Fruit fly (Drosophila melanogaster) whole organism, embryonic: ENCODE results near the gene PpD6.

Experiments used
- Aef1 ChIP-seq: fragments of 200-800 bp; sonication (Bioruptor generic); IDR thresholded peaks from 3 replicates; pipeline ENCODE4 v1.3.6; 2022; ENCODE audit warnings: missing biosample characterization, missing genetic modification characterization
- BtbVII ChIP-seq: fragments of 200-800 bp; sonication (Bioruptor generic); optimal IDR thresholded peaks from 3 replicates; lab custom pipeline; 2017; ENCODE audit warnings: missing biosample characterization, mild to moderate bottlenecking, missing genetic modification characterization
- CG12155 ChIP-seq: fragments of 200-800 bp; sonication (Bioruptor generic); optimal IDR thresholded peaks from 3 replicates; lab custom pipeline; 2016; ENCODE audit warnings: missing biosample characterization, missing genetic modification characterization
- CG12219 ChIP-seq: fragments of 200-800 bp; sonication (Bioruptor generic); optimal IDR thresholded peaks from 3 replicates; lab custom pipeline; 2018; ENCODE audit warnings: missing biosample characterization, mild to moderate bottlenecking, missing genetic modification characterization
- CG17328 ChIP-seq: fragments of 200-800 bp; sonication (Bioruptor generic); IDR thresholded peaks from 2 replicates; pipeline ENCODE4 v1.3.6; 2022; ENCODE audit warnings: missing biosample characterization, missing genetic modification characterization
- CG18764 ChIP-seq: fragments of 200-800 bp; sonication (Bioruptor generic); optimal IDR thresholded peaks from 3 replicates; lab custom pipeline; 2016; ENCODE audit warnings: missing biosample characterization, missing genetic modification characterization
- CG3065 ChIP-seq: fragments of 200-800 bp; sonication (Bioruptor generic); optimal IDR thresholded peaks from 2 replicates; lab custom pipeline; 2016; ENCODE audit warnings: missing biosample characterization, missing genetic modification characterization
- CG32532 ChIP-seq: fragments of 200-800 bp; sonication (Bioruptor generic); IDR thresholded peaks from 2 replicates; pipeline ENCODE4 v1.3.6; 2022; ENCODE audit warnings: missing biosample characterization, missing genetic modification characterization
- CG3407 ChIP-seq: fragments of 200-800 bp; sonication (Bioruptor generic); optimal IDR thresholded peaks from 2 replicates; lab custom pipeline; 2018; ENCODE audit warnings: missing biosample characterization, mild to moderate bottlenecking, missing genetic modification characterization
- CG3847 ChIP-seq: fragments of 200-800 bp; sonication (Bioruptor generic); IDR thresholded peaks from 2 replicates; pipeline ENCODE4 v1.3.6; 2022; ENCODE audit warnings: missing biosample characterization, missing genetic modification characterization
- CG4360 ChIP-seq: fragments of 200-800 bp; sonication (Bioruptor generic); IDR thresholded peaks from 2 replicates; pipeline ENCODE4 v1.3.6; 2022; ENCODE audit warnings: missing biosample characterization, missing genetic modification characterization
- CG43689 ChIP-seq: fragments of 200-800 bp; sonication (Bioruptor generic); IDR thresholded peaks from 2 replicates; pipeline ENCODE4 v1.3.6; 2022; ENCODE audit warnings: missing biosample characterization, missing genetic modification characterization
- CG4617 ChIP-seq: fragments of 200-800 bp; sonication (Bioruptor generic); optimal IDR thresholded peaks from 3 replicates; lab custom pipeline; 2016; ENCODE audit warnings: missing biosample characterization, missing genetic modification characterization, borderline replicate concordance
- CG4854 ChIP-seq: fragments of 200-800 bp; sonication (Bioruptor generic); optimal IDR thresholded peaks from 2 replicates; lab custom pipeline; 2016; ENCODE audit warnings: missing biosample characterization, missing genetic modification characterization, inconsistent platforms
- CG7372 ChIP-seq: fragments of 200-800 bp; sonication (Bioruptor generic); IDR thresholded peaks from 2 replicates; pipeline ENCODE4 v1.3.6; 2022; ENCODE audit warnings: missing biosample characterization, missing genetic modification characterization
- CG8765 ChIP-seq: fragments of 200-800 bp; sonication (Bioruptor generic); IDR thresholded peaks from 2 replicates; pipeline ENCODE4 v1.3.6; 2022; ENCODE audit warnings: missing biosample characterization, missing genetic modification characterization
- CG8924 ChIP-seq: fragments of 200-800 bp; optimal IDR thresholded peaks from 3 replicates; lab custom pipeline; 2019; ENCODE audit warnings: missing biosample characterization, mild to moderate bottlenecking, missing genetic modification characterization, moderate library complexity
- CG9215 ChIP-seq: fragments of 200-800 bp; sonication (Bioruptor generic); IDR thresholded peaks from 2 replicates; pipeline ENCODE4 v1.3.6; 2022; ENCODE audit warnings: missing biosample characterization, missing genetic modification characterization
- CkIIα-i1 ChIP-seq: fragments of 200-800 bp; sonication (Bioruptor generic); IDR thresholded peaks from 2 replicates; pipeline ENCODE4 v1.3.6; 2022; ENCODE audit warnings: missing biosample characterization, missing genetic modification characterization
- CrebB ChIP-seq: fragments of 200-800 bp; sonication (Bioruptor generic); optimal IDR thresholded peaks from 3 replicates; lab custom pipeline; 2018; ENCODE audit warnings: missing biosample characterization, mild to moderate bottlenecking, missing genetic modification characterization
- Deaf1 ChIP-seq: fragments of 200-800 bp; optimal IDR thresholded peaks from 3 replicates; lab custom pipeline; 2019; ENCODE audit warnings: missing biosample characterization, mild to moderate bottlenecking, missing genetic modification characterization, moderate library complexity
- Dfd ChIP-seq, 2 experiments: fragments of >200 bp; optimal IDR thresholded peaks; 2 replicates each; lab custom pipeline; 2017; ENCODE audit warnings: missing biosample characterization in 2 of 2, missing genetic modification characterization in 2 of 2
- Dp ChIP-seq: fragments of 200-800 bp; sonication (Bioruptor generic); optimal IDR thresholded peaks from 2 replicates; lab custom pipeline; 2018; ENCODE audit warnings: missing biosample characterization, mild to moderate bottlenecking, missing genetic modification characterization, moderate library complexity
- E2f1 ChIP-seq: fragments of 200-800 bp; sonication (Bioruptor generic); IDR thresholded peaks from 2 replicates; pipeline ENCODE4 v1.3.6; 2022; ENCODE audit warnings: missing biosample characterization, missing genetic modification characterization
- Ets65A ChIP-seq: fragments of 200-800 bp; sonication (Bioruptor generic); peaks from one replicate; lab custom pipeline; 2016; ENCODE audit warnings: missing biosample characterization, missing genetic modification characterization
- HHEX ChIP-seq: fragments of 200-800 bp; sonication (Bioruptor generic); optimal IDR thresholded peaks from 3 replicates; lab custom pipeline; 2017; ENCODE audit warnings: missing biosample characterization, mild to moderate bottlenecking, missing genetic modification characterization, missing genetic modification reagents
- MESR4 ChIP-seq: fragments of 200-800 bp; sonication (Bioruptor generic); optimal IDR thresholded peaks from 2 replicates; lab custom pipeline; 2018; ENCODE audit warnings: missing biosample characterization, mild to moderate bottlenecking, missing genetic modification characterization, moderate library complexity
- Ravus ChIP-seq: fragments of 200-800 bp; sonication (Bioruptor generic); IDR thresholded peaks from 2 replicates; pipeline ENCODE4 v1.3.6; 2022; ENCODE audit warnings: missing biosample characterization, missing genetic modification characterization
- Side ChIP-seq: fragments of 200-800 bp; sonication (Bioruptor generic); optimal IDR thresholded peaks from 2 replicates; lab custom pipeline; 2016; ENCODE audit warnings: missing biosample characterization, missing genetic modification characterization
- ab ChIP-seq: fragments of 200-800 bp; sonication (Bioruptor generic); optimal IDR thresholded peaks from 2 replicates; lab custom pipeline; 2016; ENCODE audit warnings: missing biosample characterization, missing genetic modification characterization
- amos ChIP-seq: fragments of 200-800 bp; sonication (Bioruptor generic); IDR thresholded peaks from 2 replicates; pipeline ENCODE4 v1.3.6; 2022; ENCODE audit warnings: missing biosample characterization, missing genetic modification characterization; ENCODE audit not compliant: partially characterized antibody
- az2 ChIP-seq: fragments of 200-800 bp; sonication (Bioruptor generic); optimal IDR thresholded peaks from 3 replicates; lab custom pipeline; 2016; ENCODE audit warnings: missing biosample characterization, missing genetic modification characterization
- bcd ChIP-seq: fragments of 200-800 bp; sonication (Bioruptor generic); optimal IDR thresholded peaks from 2 replicates; lab custom pipeline; 2017; ENCODE audit warnings: missing biosample characterization, mild to moderate bottlenecking, missing genetic modification characterization
- caup ChIP-seq: fragments of 200-800 bp; sonication (Bioruptor generic); optimal IDR thresholded peaks from 3 replicates; lab custom pipeline; 2017; ENCODE audit warnings: missing biosample characterization, mild to moderate bottlenecking, missing genetic modification characterization, moderate library complexity; ENCODE audit not compliant: severe bottlenecking
- croc ChIP-seq: fragments of 200-800 bp; sonication (Bioruptor generic); conservative IDR thresholded peaks from 3 replicates; pipeline ENCODE4 v1.3.6; 2022; ENCODE audit warnings: missing biosample characterization, missing genetic modification characterization
- crol ChIP-seq: fragments of 200-800 bp; sonication (Bioruptor generic); IDR thresholded peaks from 2 replicates; pipeline ENCODE4 v1.3.6; 2022; ENCODE audit warnings: missing biosample characterization, missing genetic modification characterization
- disco-r ChIP-seq: fragments of 200-800 bp; sonication (Bioruptor generic); optimal IDR thresholded peaks from 2 replicates; lab custom pipeline; 2016; ENCODE audit warnings: missing biosample characterization, missing genetic modification characterization
- eyg ChIP-seq: fragments of 200-800 bp; sonication (Bioruptor generic); optimal IDR thresholded peaks from 3 replicates; lab custom pipeline; 2016; ENCODE audit warnings: missing biosample characterization, missing genetic modification characterization
- gro ChIP-seq: fragments of 200-800 bp; sonication (Bioruptor generic); optimal IDR thresholded peaks from 2 replicates; lab custom pipeline; 2016; ENCODE audit warnings: missing biosample characterization, missing genetic modification characterization
- gt ChIP-seq: fragments of 200-800 bp; sonication (Bioruptor generic); IDR thresholded peaks from 2 replicates; pipeline ENCODE4 v1.3.6; 2022; ENCODE audit warnings: missing biosample characterization, missing genetic modification characterization
- hb ChIP-seq: fragments of 200-800 bp; sonication (Bioruptor generic); IDR thresholded peaks from 3 replicates; pipeline ENCODE4 v1.3.6; 2022; ENCODE audit warnings: missing biosample characterization, missing genetic modification characterization; ENCODE audit not compliant: partially characterized antibody
- lbe ChIP-seq: fragments of 200-800 bp; sonication (Bioruptor generic); optimal IDR thresholded peaks from 2 replicates; lab custom pipeline; 2016; ENCODE audit warnings: missing biosample characterization, mild to moderate bottlenecking, missing genetic modification characterization
- oc ChIP-seq: fragments of 200-800 bp; sonication (Bioruptor generic); optimal IDR thresholded peaks from 2 replicates; lab custom pipeline; 2018; ENCODE audit warnings: missing biosample characterization, mild to moderate bottlenecking, missing genetic modification characterization, moderate library complexity
- otp ChIP-seq: fragments of 200-800 bp; sonication (Bioruptor generic); IDR thresholded peaks from 3 replicates; pipeline ENCODE4, ENCODE4 v1.3.6; 2022; ENCODE audit warnings: missing biosample characterization, missing genetic modification characterization
- pzg ChIP-seq: fragments of 200-800 bp; sonication (Bioruptor generic); optimal IDR thresholded peaks from 3 replicates; lab custom pipeline; 2018; ENCODE audit warnings: missing biosample characterization, mild to moderate bottlenecking, missing genetic modification characterization, moderate library complexity
- rib ChIP-seq: fragments of 200-800 bp; sonication (Bioruptor generic); IDR thresholded peaks from 2 replicates; pipeline ENCODE4 v1.3.6; 2022; ENCODE audit warnings: missing biosample characterization, missing genetic modification characterization
- sd ChIP-seq: fragments of 200-800 bp; sonication (Bioruptor generic); optimal IDR thresholded peaks from 3 replicates; lab custom pipeline; 2018; ENCODE audit warnings: missing biosample characterization, mild to moderate bottlenecking, missing genetic modification characterization, moderate library complexity
- sim ChIP-seq: fragments of 200-800 bp; sonication (Bioruptor generic); IDR thresholded peaks from 2 replicates; pipeline ENCODE4 v1.3.6; 2022; ENCODE audit warnings: missing biosample characterization, missing genetic modification characterization
- ssp ChIP-seq: fragments of 200-800 bp; sonication (Bioruptor generic); IDR thresholded peaks from 2 replicates; pipeline ENCODE4 v1.3.6; 2022; ENCODE audit warnings: missing biosample characterization, missing genetic modification characterization
- tap ChIP-seq: fragments of 200-800 bp; optimal IDR thresholded peaks from 3 replicates; lab custom pipeline; 2019; ENCODE audit warnings: missing biosample characterization, mild to moderate bottlenecking, missing genetic modification characterization, moderate library complexity
- trem ChIP-seq: fragments of 200-800 bp; optimal IDR thresholded peaks from 3 replicates; lab custom pipeline; 2019; ENCODE audit warnings: missing biosample characterization, mild to moderate bottlenecking, missing genetic modification characterization, moderate library complexity
- trh ChIP-seq: fragments of 200-800 bp; sonication (Bioruptor generic); optimal IDR thresholded peaks from 2 replicates; lab custom pipeline; 2016; ENCODE audit warnings: missing biosample characterization, missing genetic modification characterization
- unc-4 ChIP-seq: fragments of 200-800 bp; sonication (Bioruptor generic); IDR thresholded peaks from 2 replicates; pipeline ENCODE4 v1.3.6; 2022; ENCODE audit warnings: missing biosample characterization, missing genetic modification characterization; ENCODE audit not compliant: partially characterized antibody

PpD6 gene

dm6 chr2L:3121745-3122144 lies 12.3 kb downstream of the PpD6 start (continued):
- TF ChIP-seq ssp (GFP tag; lab: Robert Waterston, UW) = no peak
- no peak for TF ChIP-seq rib (GFP tag; lab: Robert Waterston, UW)
- TF ChIP-seq trh = no peak
- no peak for TF ChIP-seq CG7372
- no peak for TF ChIP-seq CkIIα-i1 (GFP tag; lab: Robert Waterston, UW)
- no peak for TF ChIP-seq Dp
- 0 out of 2 replicates have a peak, but pooled peaks have one; percentile 14 for TF ChIP-seq CG4360
- TF ChIP-seq ab (GFP tag; lab: Kevin White, UChicago) = no peak
- no peak for TF ChIP-seq CG8924 (tag; lab: Kevin White, UChicago)
- TF ChIP-seq Side (GFP tag; lab: Kevin White, UChicago) = no peak
- TF ChIP-seq croc (GFP tag; lab: Robert Waterston, UW) = no peak
- no peak for TF ChIP-seq az2 (GFP tag; lab: Kevin White, UChicago)
- TF ChIP-seq sim = no peak
- TF ChIP-seq CG4617 = no peak
- peak; percentile 35 for TF ChIP-seq HHEX (GFP tag; lab: Kevin White, UChicago)
- TF ChIP-seq CG3065 = no peak
- no peak for TF ChIP-seq gro (GFP tag; lab: Kevin White, UChicago)
- no peak for TF ChIP-seq tap (tag; lab: Kevin White, UChicago)
- no peak for TF ChIP-seq unc-4
- no peak for TF ChIP-seq CG9215 (GFP tag; lab: Robert Waterston, UW)
- TF ChIP-seq bcd (GFP tag; lab: Kevin White, UChicago) = no peak
- no peak for TF ChIP-seq Ets65A (GFP tag; lab: Kevin White, UChicago)
- no peak for TF ChIP-seq lbe (GFP tag; lab: Kevin White, UChicago)
- TF ChIP-seq CG32532 (GFP tag; lab: Robert Waterston, UW) = no peak
- no peak for TF ChIP-seq Ravus
- TF ChIP-seq CG3847 (GFP tag; lab: Robert Waterston, UW) = no peak
- TF ChIP-seq caup = peak; percentile 48
- TF ChIP-seq eyg (GFP tag; lab: Kevin White, UChicago) = no peak
- no peak for TF ChIP-seq MESR4 (GFP tag; lab: Kevin White, UChicago)
- no peak for TF ChIP-seq disco-r (GFP tag; lab: Kevin White, UChicago)
- TF ChIP-seq gt (GFP tag; lab: Robert Waterston, UW) = no peak
- no peak for TF ChIP-seq CG17328 (GFP tag; lab: Robert Waterston, UW)
- TF ChIP-seq amos (GFP tag; lab: Robert Waterston, UW) = no peak
- no peak for TF ChIP-seq otp (GFP tag; lab: Robert Waterston, UW)
- peak; percentile 46 for TF ChIP-seq CG3407 (GFP tag; lab: Kevin White, UChicago)
- no peak for TF ChIP-seq Aef1
- peak; percentile 47 for TF ChIP-seq BtbVII
- no peak for TF ChIP-seq CG8765 (GFP tag; lab: Robert Waterston, UW)
- TF ChIP-seq CG12155 (GFP tag; lab: Kevin White, UChicago) = no peak
- TF ChIP-seq CG4854 (GFP tag; lab: Kevin White, UChicago) = no peak
- peak; percentile 75 for TF ChIP-seq sd (tag; lab: Kevin White, UChicago)
- no peak for TF ChIP-seq CG43689 (GFP tag; lab: Robert Waterston, UW)
- no peak for TF ChIP-seq crol
- TF ChIP-seq oc (tag; lab: Kevin White, UChicago) = no peak
- TF ChIP-seq hb (GFP tag; lab: Robert Waterston, UW) = no peak
- no peak for TF ChIP-seq CG18764 (GFP tag; lab: Kevin White, UChicago)
- no peak for TF ChIP-seq Deaf1 (tag; lab: Kevin White, UChicago)
- no peak for TF ChIP-seq pzg (GFP tag; lab: Kevin White, UChicago)
- TF ChIP-seq E2f1 (GFP tag; lab: Robert Waterston, UW) = no peak
- TF ChIP-seq CrebB (tag; lab: Kevin White, UChicago) = peak; percentile 24
- no peak for TF ChIP-seq CG12219 (GFP tag; lab: Kevin White, UChicago)
- TF ChIP-seq trem = no peak
- no peak for TF ChIP-seq Dfd (GFP tag; optimal IDR thresholded peaks at IDR 0.05; lab: Kevin White, UChicago)
